Worm (Caenorhabditis elegans) whole organism, L1 larva: ENCODE data around the gene srm-1.

Experiments
- aha-1 ChIP-seq: fragments of 150-350 bp; optimal IDR thresholded peaks from 2 replicates; lab custom pipeline; 2014; ENCODE audit warnings: missing biosample characterization, missing genetic modification characterization
- ama-1 ChIP-seq: fragments of 150-350 bp; optimal IDR thresholded peaks from 2 replicates; lab custom pipeline; 2014
- blmp-1 ChIP-seq: fragments of 150-350 bp; optimal IDR thresholded peaks from 2 replicates; lab custom pipeline; 2014; ENCODE audit warnings: missing biosample characterization, missing genetic modification characterization
- mep-1 ChIP-seq: fragments of 150-350 bp; optimal IDR thresholded peaks from 2 replicates; lab custom pipeline; 2014; ENCODE audit warnings: missing biosample characterization, missing genetic modification characterization
- nhr-237 ChIP-seq: fragments of 150-350 bp; optimal IDR thresholded peaks from 2 replicates; lab custom pipeline; 2014; ENCODE audit warnings: missing biosample characterization, missing genetic modification characterization
- pqm-1 ChIP-seq: sonication (generic microtip); optimal IDR thresholded peaks from 3 replicates; lab custom pipeline; 2017; ENCODE audit warnings: missing biosample characterization, missing genetic modification characterization
- sox-4 ChIP-seq: sonication (generic microtip); optimal IDR thresholded peaks from 2 replicates; lab custom pipeline; 2016; ENCODE audit warnings: missing genetic modification characterization, missing compliant biosample characterization
- unc-62 ChIP-seq: fragments of 150-350 bp; optimal IDR thresholded peaks from 2 replicates; lab custom pipeline; 2014; ENCODE audit warnings: missing biosample characterization, missing genetic modification reagents, missing genetic modification characterization
- zag-1 ChIP-seq: fragments of 150-350 bp; optimal IDR thresholded peaks from 2 replicates; lab custom pipeline; 2014; ENCODE audit warnings: missing biosample characterization, missing genetic modification characterization
- ztf-11 ChIP-seq, 2 experiments: sonication (generic microtip); optimal IDR thresholded peaks; 2 replicates each; lab custom pipeline; 2016 to 2017; ENCODE audit warnings: missing genetic modification characterization in 2 of 2, missing biosample characterization in 1 of 2, missing compliant biosample characterization in 1 of 2

- TF ChIP-seq aha-1 (no peak), blmp-1 (tag; lab: Kevin White, UChicago) (no peak), unc-62 (no peak), mep-1 (tag; lab: Kevin White, UChicago) (no peak), ztf-11 (tag; optimal IDR thresholded peaks at IDR 0.05; lab: Kevin White, UChicago) (no peak), sox-4 (tag; lab: Kevin White, UChicago) (no peak), ama-1 (lab: Kevin White, UChicago) (no peak), nhr-237 (no peak), pqm-1 (tag; lab: Kevin White, UChicago) (no peak), zag-1 (tag; lab: Kevin White, UChicago) (no peak)
Observed at ce11 chrIV:4977176-4977693, 35.1 kb upstream of the srm-1 start, which contains the start of gene E03H12.5.
